Worm (Caenorhabditis elegans): ENCODE data around the gene Y70G10A.4.

The Y70G10A.4 gene

ce11 chrIII:10209703-10210102, 12.3 kb upstream of the Y70G10A.4 start, which contains the start of gene T20G5.9:
Gene T20G5.9, plus strand, starts transcription at chrIII:10209840.
- no peak for TF ChIP-seq unc-62 (GFP tag; optimal IDR thresholded peaks at IDR 0.05)

ce11 chrIII:10211889-10212494, 10.0 kb upstream of the Y70G10A.4 start, which contains the start of the genes blos-1 and best-18:
Gene blos-1, minus strand, starts transcription at chrIII:10211946.
Gene best-18, plus strand, starts transcription at chrIII:10212396.
- no peak for TF ChIP-seq unc-62 (GFP tag; optimal IDR thresholded peaks at IDR 0.05)

- no peak for TF ChIP-seq unc-62 (GFP tag; optimal IDR thresholded peaks at IDR 0.05)
These were observed 7.4 kb upstream of the Y70G10A.4 start for ce11 chrIII:10214540-10214979.

DNA sequence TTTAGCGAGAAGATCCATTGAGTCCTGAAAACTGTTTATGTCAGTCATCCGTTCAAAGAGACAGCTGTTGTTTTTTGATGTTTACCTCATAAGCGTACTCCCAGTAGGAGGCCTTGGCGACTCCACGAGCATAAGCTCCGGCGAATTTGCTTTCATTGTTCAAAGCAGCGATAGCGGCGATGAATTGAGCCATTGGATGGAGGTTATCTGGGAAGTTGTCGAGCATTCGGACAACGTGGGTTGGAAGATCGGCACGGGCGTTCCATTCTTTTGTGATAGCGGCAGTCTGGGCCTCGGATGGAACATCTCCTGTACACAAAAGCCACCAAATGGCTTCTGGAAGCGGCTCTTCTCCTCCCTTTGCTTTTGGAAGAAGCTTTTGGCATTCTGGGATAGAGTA, 6.1 kb upstream of the Y70G10A.4 start:
- TF ChIP-seq unc-62 (GFP tag; optimal IDR thresholded peaks at IDR 0.05) = no peak

ce11 chrIII:10216585-10217278, 5.2 kb upstream of the Y70G10A.4 start, which contains the start of gene cts-1:
Gene cts-1, minus strand, starts transcription at chrIII:10216635.
- no peak for TF ChIP-seq unc-62 (GFP tag; optimal IDR thresholded peaks at IDR 0.05)

DNA sequence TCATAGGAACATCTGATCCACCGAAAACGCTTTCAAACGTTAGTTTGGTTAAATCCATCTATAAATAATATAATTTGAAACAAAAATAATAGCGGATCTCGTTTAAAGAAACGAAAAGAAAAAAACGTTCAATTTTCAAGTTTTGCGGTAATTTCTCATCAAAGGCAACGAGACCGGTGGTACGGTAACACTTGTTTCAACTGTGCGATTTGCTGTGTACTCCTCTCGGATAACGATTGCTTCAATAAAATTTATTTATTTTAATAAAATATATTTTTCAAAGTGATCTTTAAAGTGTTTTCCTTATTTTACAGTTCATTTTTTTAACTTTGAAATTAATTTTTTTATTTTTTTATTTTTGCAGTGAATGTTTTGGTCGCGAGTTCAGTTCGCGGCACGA, 3.4 kb upstream of the Y70G10A.4 start, which contains the start of the genes rde-4 and cox-14:
rde-4 (minus strand) TSS at position 60 of the 400 bp plus-strand sequence.
cox-14 (plus strand) TSS at position 356 of the 400 bp plus-strand sequence.
- no peak for TF ChIP-seq unc-62 (GFP tag; optimal IDR thresholded peaks at IDR 0.05)

DNA sequence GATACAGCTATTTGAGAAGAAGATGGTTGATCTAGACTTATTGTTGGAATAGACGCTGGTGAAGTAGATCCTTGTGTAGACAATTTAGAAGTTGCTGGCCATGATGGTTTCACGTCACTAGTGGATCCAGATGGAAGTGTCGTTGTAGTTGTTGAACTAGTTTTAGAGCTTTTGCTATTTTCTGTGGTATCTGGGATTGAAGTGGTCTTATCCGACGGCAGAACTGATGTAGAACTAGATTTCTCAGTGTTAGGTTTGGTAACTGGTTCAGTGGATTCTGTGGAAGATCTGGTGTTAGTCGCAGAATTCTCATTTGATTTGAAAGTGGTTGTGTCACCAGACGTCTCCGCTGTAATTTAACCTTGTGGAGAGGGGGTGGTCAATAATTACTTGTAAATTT, 9.7 kb downstream of the Y70G10A.4 start:
- no peak for TF ChIP-seq unc-62 (GFP tag; optimal IDR thresholded peaks at IDR 0.05)

DNA sequence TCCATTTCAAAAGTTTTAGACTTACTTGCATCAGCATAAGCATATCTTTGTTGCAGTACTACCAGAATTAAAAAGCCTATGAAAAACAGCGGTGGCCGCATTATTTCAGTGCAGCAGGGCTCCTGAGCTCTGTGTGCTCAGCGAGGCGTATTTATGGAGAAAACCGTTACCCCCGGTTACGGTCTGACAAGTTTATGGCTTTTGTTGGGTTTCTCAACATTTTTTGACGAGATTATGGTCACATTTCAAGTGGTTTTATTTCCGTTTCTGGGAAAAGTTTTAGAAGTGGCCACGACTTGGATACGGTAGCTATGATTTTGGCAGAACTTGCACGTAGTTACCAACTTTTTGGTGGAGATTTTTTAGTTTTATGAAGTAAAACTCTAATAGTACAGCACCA, 12.0 kb downstream of the Y70G10A.4 start, which contains the start of gene paml-1:
paml-1 (minus strand) TSS at position 101 of the 400 bp plus-strand sequence.
- no peak for TF ChIP-seq unc-62 (GFP tag; optimal IDR thresholded peaks at IDR 0.05)

DNA sequence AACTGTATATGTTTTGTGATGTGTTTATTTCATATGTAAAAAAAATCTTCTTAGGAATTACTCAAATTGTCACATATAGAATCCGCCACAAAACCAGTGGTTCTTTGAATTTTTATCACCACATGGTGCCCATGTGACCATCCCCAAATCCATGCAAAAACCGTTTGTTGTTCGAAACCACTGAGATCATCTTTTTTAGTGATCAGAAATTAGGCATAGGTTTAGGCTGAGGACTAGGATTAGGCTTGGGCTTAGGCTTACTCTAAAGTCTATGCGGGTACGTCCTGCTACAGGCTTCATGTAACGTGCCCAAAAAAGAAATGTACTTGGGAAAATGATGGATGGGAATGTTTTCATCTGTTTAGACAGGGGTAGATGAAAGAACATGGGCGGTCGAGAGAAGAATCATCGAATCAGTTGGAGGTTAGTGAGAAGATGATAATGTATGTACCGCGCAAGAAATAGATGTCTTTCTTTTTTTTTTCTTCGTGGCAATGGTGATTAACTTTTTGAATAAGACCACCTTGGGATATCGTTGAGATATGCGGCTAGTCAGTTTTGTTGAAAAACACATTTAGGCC, 14.4 kb downstream of the Y70G10A.4 start:
- TF ChIP-seq unc-62 (GFP tag; optimal IDR thresholded peaks at IDR 0.05) = no peak

- no peak for TF ChIP-seq unc-62 (GFP tag; optimal IDR thresholded peaks at IDR 0.05)
These were observed 16.6 kb downstream of the Y70G10A.4 start, which contains the start of gene Y70G10A.3 for ce11 chrIII:10238448-10239154. Gene Y70G10A.3, plus strand, starts transcription at chrIII:10239104.

- no peak for TF ChIP-seq unc-62 (GFP tag; optimal IDR thresholded peaks at IDR 0.05)
These were observed 18.1 kb downstream of the Y70G10A.4 start for ce11 chrIII:10240073-10240472.

DNA sequence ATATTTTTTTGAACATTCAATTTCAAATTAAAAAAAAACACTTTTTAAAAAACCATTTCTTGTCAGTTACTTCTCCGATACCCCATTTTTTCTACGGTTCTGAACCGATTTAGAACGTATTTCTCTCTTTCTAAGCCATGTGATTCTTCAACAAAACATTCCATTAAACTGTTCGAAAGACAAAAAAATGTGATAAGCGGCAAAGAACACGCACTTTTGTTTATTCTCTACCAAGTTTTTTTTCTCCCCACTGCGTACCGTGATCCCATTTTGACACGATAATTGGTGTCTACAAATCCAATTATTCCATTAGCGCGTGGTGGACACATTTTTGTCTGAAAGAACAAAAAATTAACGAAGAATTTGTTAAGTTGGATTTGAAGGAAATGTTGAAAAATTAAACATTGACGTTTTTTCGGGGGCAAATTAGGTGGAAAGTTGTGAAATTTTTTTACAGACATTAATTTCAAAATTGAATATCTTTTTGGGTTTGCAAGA, 19.4 kb downstream of the Y70G10A.4 start:
- TF ChIP-seq unc-62 (GFP tag; optimal IDR thresholded peaks at IDR 0.05) = no peak

ce11 chrIII:10244013-10244412, 22.1 kb downstream of the Y70G10A.4 start:
- no peak for TF ChIP-seq unc-62 (GFP tag; optimal IDR thresholded peaks at IDR 0.05)

ce11 chrIII:10248441-10249137, 26.6 kb downstream of the Y70G10A.4 start, which contains the start of the genes div-1 and cor-1:
Gene div-1, minus strand, starts transcription at chrIII:10248559.
Gene cor-1, plus strand, starts transcription at chrIII:10249111.
- TF ChIP-seq unc-62 (GFP tag; optimal IDR thresholded peaks at IDR 0.05) = no peak

ce11 chrIII:10251114-10251513, 29.2 kb downstream of the Y70G10A.4 start:
- no peak for TF ChIP-seq unc-62 (GFP tag; optimal IDR thresholded peaks at IDR 0.05)
